Fruit fly (Drosophila melanogaster) whole organism, adult: Measurements from ENCODE around the gene CG6569.

Source experiments
- CG12768 ChIP-seq: fragments of 200-800 bp; sonication (Bioruptor generic); optimal IDR thresholded peaks from 2 replicates; lab custom pipeline; 2017; ENCODE audit warnings: missing biosample characterization, missing genetic modification characterization, mild to moderate bottlenecking, moderate library complexity, missing genetic modification reagents
- Clk ChIP-seq: fragments of 200-800 bp; sonication (Bioruptor generic); optimal IDR thresholded peaks from 2 replicates; lab custom pipeline; 2017; ENCODE audit warnings: missing biosample characterization, missing genetic modification characterization
- kay ChIP-seq: fragments of 200-800 bp; sonication (Bioruptor generic); peaks from one replicate; lab custom pipeline; 2016; ENCODE audit warnings: missing biosample characterization, missing genetic modification characterization, borderline replicate concordance
- pad ChIP-seq: fragments of 200-800 bp; sonication (Bioruptor generic); optimal IDR thresholded peaks from 3 replicates; lab custom pipeline; 2017; ENCODE audit warnings: missing biosample characterization, missing genetic modification characterization, mild to moderate bottlenecking, moderate library complexity, missing genetic modification reagents
- tj ChIP-seq: fragments of 200-800 bp; sonication (Bioruptor generic); optimal IDR thresholded peaks from 3 replicates; lab custom pipeline; 2017; ENCODE audit warnings: missing biosample characterization, mild to moderate bottlenecking, missing genetic modification characterization, moderate library complexity

dm6 chr3R:21829487-21829957, 38.2 kb downstream of the CG6569 start:
- TF ChIP-seq pad (GFP tag; lab: Kevin White, UChicago) (peak; percentile 47), Clk (GFP tag; lab: Kevin White, UChicago) (no peak), tj (peak; percentile 67), CG12768 (GFP tag; lab: Kevin White, UChicago) (no peak), kay (GFP tag; lab: Kevin White, UChicago) (no peak)
